Fruit fly (Drosophila melanogaster) whole organism, embryonic: ENCODE data around the gene Drice.

Experiments used
- Bgb ChIP-seq: fragments of 200-800 bp; sonication (Bioruptor generic); IDR thresholded peaks from 2 replicates; pipeline ENCODE4 v1.3.6; 2022; ENCODE audit warnings: missing biosample characterization, missing genetic modification characterization; ENCODE audit not compliant: partially characterized antibody
- CG10979 ChIP-seq: fragments of 200-800 bp; sonication (Bioruptor generic); optimal IDR thresholded peaks from 2 replicates; lab custom pipeline; 2018; ENCODE audit warnings: missing biosample characterization, mild to moderate bottlenecking, missing genetic modification characterization, moderate library complexity
- CG11504 ChIP-seq: fragments of 200-800 bp; sonication (Bioruptor generic); optimal IDR thresholded peaks from 3 replicates; lab custom pipeline; 2019; ENCODE audit warnings: missing biosample characterization, mild to moderate bottlenecking, missing genetic modification characterization, moderate library complexity
- CG12104 ChIP-seq: fragments of 200-800 bp; sonication (Bioruptor generic); optimal IDR thresholded peaks from 3 replicates; lab custom pipeline; 2016; ENCODE audit warnings: missing biosample characterization, missing genetic modification characterization
- CG1603 ChIP-seq: fragments of 200-800 bp; sonication (Bioruptor generic); optimal IDR thresholded peaks from 2 replicates; lab custom pipeline; 2019; ENCODE audit warnings: missing biosample characterization, mild to moderate bottlenecking, missing genetic modification characterization, moderate library complexity
- CG17361 ChIP-seq: fragments of 200-800 bp; sonication (Bioruptor generic); IDR thresholded peaks from 3 replicates; pipeline ENCODE4 v1.3.6; 2022; ENCODE audit warnings: missing biosample characterization, missing genetic modification characterization
- CG17829 ChIP-seq: fragments of 200-800 bp; optimal IDR thresholded peaks from 2 replicates; lab custom pipeline; 2019; ENCODE audit warnings: missing biosample characterization, mild to moderate bottlenecking, missing genetic modification characterization, moderate library complexity
- CG18262 ChIP-seq: fragments of 200-800 bp; optimal IDR thresholded peaks from 3 replicates; lab custom pipeline; 2019; ENCODE audit warnings: missing biosample characterization, mild to moderate bottlenecking, missing genetic modification characterization, moderate library complexity
- CG30431 ChIP-seq: fragments of 200-800 bp; sonication (Bioruptor generic); optimal IDR thresholded peaks from 2 replicates; lab custom pipeline; 2017; ENCODE audit warnings: missing biosample characterization, missing genetic modification characterization
- CG4404 ChIP-seq: fragments of 200-800 bp; sonication (Bioruptor generic); IDR thresholded peaks from 2 replicates; pipeline ENCODE4 v1.3.6; 2022; ENCODE audit warnings: missing biosample characterization, missing genetic modification characterization
- CG4617 ChIP-seq: fragments of 200-800 bp; sonication (Bioruptor generic); optimal IDR thresholded peaks from 3 replicates; lab custom pipeline; 2016; ENCODE audit warnings: missing biosample characterization, missing genetic modification characterization, borderline replicate concordance
- CG5953 ChIP-seq: fragments of 200-800 bp; sonication (Bioruptor generic); IDR thresholded peaks from 2 replicates; pipeline ENCODE4 v1.3.6; 2022; ENCODE audit warnings: missing biosample characterization, missing genetic modification characterization
- CG6791 ChIP-seq: fragments of 200-800 bp; sonication (Bioruptor generic); IDR thresholded peaks from 3 replicates; pipeline ENCODE4 v1.3.6; 2022; ENCODE audit warnings: missing biosample characterization, missing genetic modification characterization; ENCODE audit not compliant: partially characterized antibody
- CG8924 ChIP-seq: fragments of 200-800 bp; optimal IDR thresholded peaks from 3 replicates; lab custom pipeline; 2019; ENCODE audit warnings: missing biosample characterization, mild to moderate bottlenecking, missing genetic modification characterization, moderate library complexity
- Dll ChIP-seq: fragments of 200-800 bp; sonication (Bioruptor generic); IDR thresholded peaks from 4 replicates; pipeline ENCODE4 v1.3.6; 2022; ENCODE audit warnings: missing biosample characterization, missing genetic modification characterization; ENCODE audit not compliant: partially characterized antibody
- Dp ChIP-seq: fragments of 200-800 bp; sonication (Bioruptor generic); optimal IDR thresholded peaks from 2 replicates; lab custom pipeline; 2018; ENCODE audit warnings: missing biosample characterization, mild to moderate bottlenecking, missing genetic modification characterization, moderate library complexity
- Dref ChIP-seq: fragments of 200-800 bp; sonication (Bioruptor generic); IDR thresholded peaks from 2 replicates; pipeline ENCODE4 v1.3.6; 2022; ENCODE audit warnings: missing biosample characterization, missing genetic modification characterization
- Hr51 ChIP-seq, 2 experiments: fragments of 200-800 bp; sonication (Bioruptor generic); optimal IDR thresholded peaks; 2 replicates in 1 of 2; 3 replicates in 1 of 2; lab custom pipeline; 2016 to 2018; ENCODE audit warnings: missing biosample characterization in 2 of 2, missing genetic modification characterization in 2 of 2, mild to moderate bottlenecking in 1 of 2, moderate library complexity in 1 of 2
- Kr ChIP-seq: fragments of 200-800 bp; sonication (Bioruptor generic); optimal IDR thresholded peaks from 2 replicates; lab custom pipeline; 2017; ENCODE audit warnings: missing biosample characterization, mild to moderate bottlenecking, missing genetic modification characterization
- Lpt ChIP-seq: fragments of >200 bp; optimal IDR thresholded peaks from 2 replicates; lab custom pipeline; 2018; ENCODE audit warnings: missing biosample characterization, missing genetic modification characterization
- MESR4 ChIP-seq: fragments of 200-800 bp; sonication (Bioruptor generic); optimal IDR thresholded peaks from 2 replicates; lab custom pipeline; 2018; ENCODE audit warnings: missing biosample characterization, mild to moderate bottlenecking, missing genetic modification characterization, moderate library complexity
- NC2β ChIP-seq: fragments of 200-800 bp; sonication (Bioruptor generic); optimal IDR thresholded peaks from 2 replicates; lab custom pipeline; 2016; ENCODE audit warnings: missing biosample characterization, missing genetic modification characterization
- Oaz ChIP-seq: fragments of 200-800 bp; sonication (Bioruptor generic); IDR thresholded peaks from 2 replicates; pipeline ENCODE4 v1.3.6; 2022; ENCODE audit warnings: missing biosample characterization, missing genetic modification characterization
- Ptx1 ChIP-seq: fragments of 200-800 bp; sonication (Bioruptor generic); IDR thresholded peaks from 2 replicates; pipeline ENCODE4 v1.3.6; 2022; ENCODE audit warnings: missing biosample characterization, missing genetic modification characterization
- YL-1 ChIP-seq: fragments of 200-800 bp; sonication (Bioruptor generic); optimal IDR thresholded peaks from 3 replicates; lab custom pipeline; 2017; ENCODE audit warnings: missing biosample characterization, mild to moderate bottlenecking, missing genetic modification characterization
- cato ChIP-seq: fragments of 200-800 bp; sonication (Bioruptor generic); optimal IDR thresholded peaks from 2 replicates; lab custom pipeline; 2016; ENCODE audit warnings: missing biosample characterization, missing genetic modification characterization, borderline replicate concordance
- caup ChIP-seq: fragments of 200-800 bp; sonication (Bioruptor generic); optimal IDR thresholded peaks from 3 replicates; lab custom pipeline; 2017; ENCODE audit warnings: missing biosample characterization, mild to moderate bottlenecking, missing genetic modification characterization, moderate library complexity; ENCODE audit not compliant: severe bottlenecking
- chinmo ChIP-seq: fragments of 200-800 bp; sonication (Bioruptor generic); IDR thresholded peaks from 4 replicates; pipeline ENCODE4 v1.3.6; 2022; ENCODE audit warnings: missing biosample characterization, missing genetic modification characterization; ENCODE audit not compliant: partially characterized antibody
- ci ChIP-seq: fragments of 200-800 bp; sonication (Bioruptor generic); IDR thresholded peaks from 3 replicates; pipeline ENCODE4 v1.3.6; 2022; ENCODE audit warnings: missing biosample characterization, missing genetic modification characterization
- hb ChIP-seq: fragments of 200-800 bp; sonication (Bioruptor generic); IDR thresholded peaks from 3 replicates; pipeline ENCODE4 v1.3.6; 2022; ENCODE audit warnings: missing biosample characterization, missing genetic modification characterization; ENCODE audit not compliant: partially characterized antibody
- hbn ChIP-seq: fragments of 200-800 bp; sonication (Bioruptor generic); IDR thresholded peaks from 2 replicates; pipeline ENCODE4 v1.3.6; 2022; ENCODE audit warnings: missing biosample characterization, missing genetic modification characterization; ENCODE audit not compliant: partially characterized antibody
- knrl ChIP-seq: fragments of 200-800 bp; sonication (Bioruptor generic); IDR thresholded peaks from 3 replicates; pipeline ENCODE4 v1.3.6; 2022; ENCODE audit warnings: missing biosample characterization, missing genetic modification characterization; ENCODE audit not compliant: partially characterized antibody
- lbe ChIP-seq: fragments of 200-800 bp; sonication (Bioruptor generic); optimal IDR thresholded peaks from 2 replicates; lab custom pipeline; 2016; ENCODE audit warnings: missing biosample characterization, mild to moderate bottlenecking, missing genetic modification characterization
- lola ChIP-seq, 3 experiments: fragments of >200 bp in 2 of 3; fragments of 200-800 bp in 1 of 3; sonication (Bioruptor generic) in 1 of 3; optimal IDR thresholded peaks; 2 replicates each; lab custom pipeline; 2017 to 2019; ENCODE audit warnings: missing biosample characterization in 3 of 3, missing genetic modification characterization in 3 of 3, mild to moderate bottlenecking in 1 of 3, moderate library complexity in 1 of 3
- mld ChIP-seq: fragments of 200-800 bp; sonication (Bioruptor generic); IDR thresholded peaks from 3 replicates; pipeline ENCODE4 v1.3.6; 2022; ENCODE audit warnings: missing biosample characterization, missing genetic modification characterization; ENCODE audit not compliant: partially characterized antibody
- nau ChIP-seq: fragments of 200-800 bp; sonication (Bioruptor generic); optimal IDR thresholded peaks from 3 replicates; lab custom pipeline; 2017; ENCODE audit warnings: missing biosample characterization, mild to moderate bottlenecking, missing genetic modification characterization, missing genetic modification reagents
- nerfin-2 ChIP-seq: fragments of 200-800 bp; sonication (Bioruptor generic); IDR thresholded peaks from 2 replicates; pipeline ENCODE4 v1.3.6; 2022; ENCODE audit warnings: missing biosample characterization, missing genetic modification characterization; ENCODE audit not compliant: partially characterized antibody
- nmo ChIP-seq: fragments of 200-800 bp; sonication (Bioruptor generic); optimal IDR thresholded peaks from 2 replicates; lab custom pipeline; 2018; ENCODE audit warnings: missing biosample characterization, mild to moderate bottlenecking, missing genetic modification characterization, moderate library complexity
- prd ChIP-seq, 3 experiments: fragments of >200 bp in 2 of 3; fragments of 200-800 bp in 1 of 3; sonication (Bioruptor generic) in 1 of 3; optimal IDR thresholded peaks in 2 of 3; IDR thresholded peaks in 1 of 3; 2 replicates in 2 of 3; 3 replicates in 1 of 3; pipeline versions ENCODE4 v1.3.6 to Lab custom; 2017 to 2022; ENCODE audit warnings: missing biosample characterization in 1 of 3, missing genetic modification characterization in 1 of 3
- pzg ChIP-seq: fragments of 200-800 bp; sonication (Bioruptor generic); optimal IDR thresholded peaks from 3 replicates; lab custom pipeline; 2018; ENCODE audit warnings: missing biosample characterization, mild to moderate bottlenecking, missing genetic modification characterization, moderate library complexity
- sob ChIP-seq: fragments of 200-800 bp; sonication (Bioruptor generic); IDR thresholded peaks from 2 replicates; pipeline ENCODE4 v1.3.6; 2022; ENCODE audit warnings: missing biosample characterization, missing genetic modification characterization
- tio ChIP-seq: fragments of 200-800 bp; sonication (Bioruptor generic); optimal IDR thresholded peaks from 2 replicates; lab custom pipeline; 2017; ENCODE audit warnings: missing biosample characterization, missing genetic modification characterization, inconsistent platforms
- unc-4 ChIP-seq: fragments of 200-800 bp; sonication (Bioruptor generic); IDR thresholded peaks from 2 replicates; pipeline ENCODE4 v1.3.6; 2022; ENCODE audit warnings: missing biosample characterization, missing genetic modification characterization; ENCODE audit not compliant: partially characterized antibody
- vnd ChIP-seq: fragments of 200-800 bp; sonication (Bioruptor generic); IDR thresholded peaks from 3 replicates; pipeline ENCODE4 v1.3.6; 2022; ENCODE audit warnings: missing biosample characterization, missing genetic modification characterization; ENCODE audit not compliant: partially characterized antibody
- zen ChIP-seq: fragments of 200-800 bp; sonication (Bioruptor generic); optimal IDR thresholded peaks from 3 replicates; lab custom pipeline; 2018; ENCODE audit warnings: missing biosample characterization, mild to moderate bottlenecking, missing genetic modification characterization, moderate library complexity

Drice gene

dm6 chr3R:29834759-29835709, 35.6 kb downstream of the Drice start, which contains the start of gene Atg16 (continued):
- TF ChIP-seq Kr (GFP tag; lab: Kevin White, UChicago) (no peak), Dp (GFP tag; lab: Kevin White, UChicago) (peak; percentile 90), lola (GFP tag; optimal IDR thresholded peaks at IDR 0.05; lab: Kevin White, UChicago) (peak in 1 of 3 experiments; percentile 13), CG17829 (tag; lab: Kevin White, UChicago) (peak; percentile 6), sob (0 out of 2 replicates have a peak, but pooled peaks have one; percentile 9), CG30431 (GFP tag; lab: Kevin White, UChicago) (no peak), nmo (GFP tag; lab: Kevin White, UChicago) (peak; percentile 7), vnd (GFP tag; lab: Robert Waterston, UW) (peak; percentile 94), ci (0 out of 3 replicates have a peak, but pooled peaks have one; percentile 18), lbe (GFP tag; lab: Kevin White, UChicago) (peak; percentile 50), CG18262 (tag; lab: Kevin White, UChicago) (no peak), MESR4 (GFP tag; lab: Kevin White, UChicago) (peak; percentile 90), mld (GFP tag; lab: Robert Waterston, UW) (peak; percentile 93), hbn (GFP tag; lab: Robert Waterston, UW) (peak; percentile 76), unc-4 (peak; percentile 85), CG5953 (GFP tag; lab: Robert Waterston, UW) (0 out of 2 replicates have a peak, but pooled peaks have one; percentile 16), caup (GFP tag; lab: Kevin White, UChicago) (no peak), CG6791 (GFP tag; lab: Robert Waterston, UW) (peak; percentile 96), Hr51 (GFP tag; optimal IDR thresholded peaks at IDR 0.05; lab: Kevin White, UChicago) (no peak), Lpt (GFP tag; lab: Kevin White, UChicago) (no peak), Oaz (no peak), CG12104 (GFP tag; lab: Kevin White, UChicago) (no peak), prd (optimal IDR thresholded peaks at IDR 0.05; lab: Kevin White, UChicago) (no peak), prd (GFP tag; IDR thresholded peaks at IDR 0.05; lab: Robert Waterston, UW) (no peak), CG1603 (tag; lab: Kevin White, UChicago) (peak; percentile 3), cato (GFP tag; lab: Kevin White, UChicago) (no peak), CG17361 (GFP tag; lab: Robert Waterston, UW) (peak; percentile 51; the same call in 1 of the 3 replicates), pzg (peak; percentile 38), CG10979 (tag; lab: Kevin White, UChicago) (no peak), knrl (peak; percentile 93), CG11504 (tag; lab: Kevin White, UChicago) (no peak), CG8924 (tag; lab: Kevin White, UChicago) (peak; percentile 17), Dref (GFP tag; lab: Robert Waterston, UW) (peak; percentile 82), hb (GFP tag; lab: Robert Waterston, UW) (peak; percentile 94), nau (no peak), CG4404 (GFP tag; lab: Robert Waterston, UW) (no peak), zen (tag; lab: Kevin White, UChicago) (peak; percentile 81), NC2β (GFP tag; lab: Kevin White, UChicago) (no peak), nerfin-2 (GFP tag; lab: Robert Waterston, UW) (peak; percentile 87), chinmo (peak; percentile 97), CG4617 (GFP tag; lab: Kevin White, UChicago) (peak; percentile 39), Dll (GFP tag; lab: Robert Waterston, UW) (peak; percentile 90), Ptx1 (GFP tag; lab: Robert Waterston, UW) (no peak), Bgb (peak; percentile 92), tio (GFP tag; lab: Kevin White, UChicago) (no peak), YL-1 (peak; percentile 27)
